Fruit fly (Drosophila melanogaster): ENCODE results near the gene shep.

Gene shep

dm6 chr3L:5187572-5187934 is 90.2 kb downstream of the shep start (continued):
- TF ChIP-seq CG9797 (GFP tag; optimal IDR thresholded peaks at IDR 0.05) (no peak), otp (GFP tag; IDR thresholded peaks at IDR 0.05) (0 out of 3 replicates have a peak, but pooled peaks have one; percentile 24), fu2 (GFP tag; optimal IDR thresholded peaks at IDR 0.05) (peak; percentile 36), danr (GFP tag; IDR thresholded peaks at IDR 0.05) (peak; percentile 49; the same call in 1 of the 2 replicates), CG13424 (tag; optimal IDR thresholded peaks at IDR 0.05) (peak; percentile 58), Lpt (GFP tag; optimal IDR thresholded peaks at IDR 0.05) (no peak), HLH3B (GFP tag; IDR thresholded peaks at IDR 0.05) (peak; percentile 73), tio (GFP tag; optimal IDR thresholded peaks at IDR 0.05) (peak; percentile 49), CG10654 (GFP tag; optimal IDR thresholded peaks at IDR 0.05) (peak; percentile 53), tll (GFP tag; optimal IDR thresholded peaks at IDR 0.05) (no peak), NfI (GFP tag; optimal IDR thresholded peaks at IDR 0.05) (peak; percentile 63), CG3726 (GFP tag; IDR thresholded peaks at IDR 0.05) (peak; percentile 74; the same call in 2 of the 3 replicates), ken (GFP tag; IDR thresholded peaks at IDR 0.05) (peak; percentile 15; the same call in 1 of the 3 replicates), CG1529 (GFP tag; optimal IDR thresholded peaks at IDR 0.05) (no peak), CG14441 (GFP tag; IDR thresholded peaks at IDR 0.05) (peak; percentile 55), CG15011 (GFP tag; optimal IDR thresholded peaks at IDR 0.05) (no peak), CG13775 (GFP tag; optimal IDR thresholded peaks at IDR 0.05) (no peak), caup (GFP tag; optimal IDR thresholded peaks at IDR 0.05; ENCODE audit: severe bottlenecking) (no peak), tap (tag; optimal IDR thresholded peaks at IDR 0.05) (peak; percentile 65), CG7786 (GFP tag; optimal IDR thresholded peaks at IDR 0.05) (no peak), CG8924 (tag; optimal IDR thresholded peaks at IDR 0.05) (no peak), ERR (GFP tag; optimal IDR thresholded peaks at IDR 0.05) (no peak), NC2β (GFP tag; optimal IDR thresholded peaks at IDR 0.05) (peak; percentile 62), CG32767 (GFP tag; IDR thresholded peaks at IDR 0.05) (peak; percentile 51; the same call in 1 of the 2 replicates), CG12071 (GFP tag; optimal IDR thresholded peaks at IDR 0.05) (no peak), CG17612 (GFP tag; IDR thresholded peaks at IDR 0.05) (no peak), gfzf (GFP tag; optimal IDR thresholded peaks at IDR 0.05) (no peak), CG34224 (GFP tag; IDR thresholded peaks at IDR 0.05; ENCODE audit: partially characterized antibody) (no peak), mam (GFP tag; optimal IDR thresholded peaks at IDR 0.05) (peak; percentile 43), tgo (GFP tag; IDR thresholded peaks at IDR 0.05) (peak; percentile 67), insv (GFP tag; optimal IDR thresholded peaks at IDR 0.05) (peak in 1 of 2 experiments; percentile 21), gsb-n (tag; optimal IDR thresholded peaks at IDR 0.05) (peak; percentile 39), Atf-2 (GFP tag; optimal IDR thresholded peaks at IDR 0.05) (no peak), CG5953 (GFP tag; IDR thresholded peaks at IDR 0.05) (no peak), ind (GFP tag; optimal IDR thresholded peaks at IDR 0.05) (peak; percentile 46), Rfx (GFP tag; IDR thresholded peaks at IDR 0.05) (peak; percentile 57), Ssrp (tag; optimal IDR thresholded peaks at IDR 0.05) (peak; percentile 77), Gug (GFP tag; IDR thresholded peaks at IDR 0.05) (0 out of 4 replicates have a peak, but pooled peaks have one; percentile 5), CG6765 (GFP tag; optimal IDR thresholded peaks at IDR 0.05) (no peak), CG7839 (tag; optimal IDR thresholded peaks at IDR 0.05) (peak; percentile 72), CG5180 (GFP tag; optimal IDR thresholded peaks at IDR 0.05) (no peak), Six4 (GFP tag; optimal IDR thresholded peaks at IDR 0.05) (peak; percentile 41), ham (GFP tag; IDR thresholded peaks at IDR 0.05) (no peak), CG8765 (GFP tag; IDR thresholded peaks at IDR 0.05) (no peak), nau (GFP tag; optimal IDR thresholded peaks at IDR 0.05) (no peak), CG4360 (GFP tag; IDR thresholded peaks at IDR 0.05) (0 out of 2 replicates have a peak, but pooled peaks have one; percentile 34), inv (GFP tag; IDR thresholded peaks at IDR 0.05; ENCODE audit: partially characterized antibody) (no peak), Sin3A (optimal IDR thresholded peaks at IDR 0.05) (no peak), Ets65A (GFP tag) (no peak), toy (GFP tag; IDR thresholded peaks at IDR 0.05) (no peak), Hey (tag; optimal IDR thresholded peaks at IDR 0.05) (no peak), bbx (GFP tag; IDR thresholded peaks at IDR 0.05; ENCODE audit: partially characterized antibody) (no peak)

All from whole organism, embryonic.